Fruit fly (Drosophila melanogaster): ENCODE measurements around the gene Nmt.

Gene Nmt

dm6 chr3L:8221835-8222234 is 43.6 kb upstream of the Nmt start, which contains the start of gene CG13678:
Gene CG13678, plus strand, starts transcription at chr3L:8222141.
- TF ChIP-seq Gug (GFP tag; IDR thresholded peaks at IDR 0.05) (no peak), fd59A (GFP tag; optimal IDR thresholded peaks at IDR 0.05) (no peak), CG6808 (GFP tag; optimal IDR thresholded peaks at IDR 0.05) (no peak), fkh (GFP tag; optimal IDR thresholded peaks at IDR 0.05) (no peak), CG6163 (GFP tag; IDR thresholded peaks at IDR 0.05) (no peak), CG1621 (tag; optimal IDR thresholded peaks at IDR 0.05) (no peak)

dm6 chr3L:8219687-8220086 is 41.5 kb upstream of the Nmt start:
- no peak for TF ChIP-seq Eip78C (GFP tag)
- no peak for TF ChIP-seq Lpt (GFP tag; optimal IDR thresholded peaks at IDR 0.05)
- TF ChIP-seq CG7368 (GFP tag; optimal IDR thresholded peaks at IDR 0.05) = no peak
- TF ChIP-seq eg (GFP tag; IDR thresholded peaks at IDR 0.05) = no peak
- no peak for TF ChIP-seq CG3919 (GFP tag; optimal IDR thresholded peaks at IDR 0.05)
- TF ChIP-seq CG3032 (tag; optimal IDR thresholded peaks at IDR 0.05) = no peak
- TF ChIP-seq CG10669 (GFP tag; optimal IDR thresholded peaks at IDR 0.05) = no peak
- TF ChIP-seq CG4318 (GFP tag; optimal IDR thresholded peaks at IDR 0.05) = no peak
- no peak for TF ChIP-seq Ets21C (GFP tag; optimal IDR thresholded peaks at IDR 0.05)
- TF ChIP-seq CG6792 (GFP tag; optimal IDR thresholded peaks at IDR 0.05) = no peak
- TF ChIP-seq vri (GFP tag; optimal IDR thresholded peaks at IDR 0.05) = no peak

- TF ChIP-seq lz (GFP tag; optimal IDR thresholded peaks at IDR 0.05) = no peak
- TF ChIP-seq dsx (GFP tag; optimal IDR thresholded peaks at IDR 0.05; ENCODE audit: poor library complexity, severe bottlenecking) = no peak
- TF ChIP-seq CG34406 (GFP tag; optimal IDR thresholded peaks at IDR 0.05) = no peak
- no peak for TF ChIP-seq dac (GFP tag; optimal IDR thresholded peaks at IDR 0.05)
Observed at dm6 chr3L:8218883-8219282, 40.7 kb upstream of the Nmt start, which contains the start of gene CG13674. Gene CG13674, minus strand, starts transcription at chr3L:8218983.

dm6 chr3L:8214980-8215379 is 36.8 kb upstream of the Nmt start, which contains the start of gene CG8012:
Gene CG8012, plus strand, starts transcription at chr3L:8215280.
- TF ChIP-seq cyc (GFP tag; optimal IDR thresholded peaks at IDR 0.05) = no peak
- TF ChIP-seq CG15336 (GFP tag; IDR thresholded peaks at IDR 0.05) = no peak
- TF ChIP-seq topi (GFP tag; optimal IDR thresholded peaks at IDR 0.05) = no peak
- no peak for TF ChIP-seq CG34406 (GFP tag; optimal IDR thresholded peaks at IDR 0.05)
- TF ChIP-seq Eip75B (GFP tag; optimal IDR thresholded peaks at IDR 0.05) = no peak
- no peak for TF ChIP-seq CG6163 (GFP tag; IDR thresholded peaks at IDR 0.05)
- TF ChIP-seq CG6854 (GFP tag; optimal IDR thresholded peaks at IDR 0.05) = no peak
- no peak for TF ChIP-seq CG11762 (GFP tag; optimal IDR thresholded peaks at IDR 0.05; ENCODE audit: insufficient read depth)
- TF ChIP-seq CG8119 (GFP tag; IDR thresholded peaks at IDR 0.05) = no peak
- TF ChIP-seq esn (GFP tag; optimal IDR thresholded peaks at IDR 0.05) = no peak
- TF ChIP-seq fd59A (GFP tag; optimal IDR thresholded peaks at IDR 0.05) = no peak

- TF ChIP-seq fd59A (GFP tag; optimal IDR thresholded peaks at IDR 0.05) = no peak
- no peak for TF ChIP-seq vri (GFP tag; optimal IDR thresholded peaks at IDR 0.05)
- TF ChIP-seq Ets21C (GFP tag; optimal IDR thresholded peaks at IDR 0.05) = no peak
- TF ChIP-seq Blimp-1 (GFP tag; optimal IDR thresholded peaks at IDR 0.05) = no peak
- no peak for TF ChIP-seq CG16779 (tag; optimal IDR thresholded peaks at IDR 0.05)
- no peak for TF ChIP-seq CG7368 (GFP tag; optimal IDR thresholded peaks at IDR 0.05)
- no peak for TF ChIP-seq CG8319 (GFP tag; optimal IDR thresholded peaks at IDR 0.05)
- TF ChIP-seq salr (GFP tag; optimal IDR thresholded peaks at IDR 0.05) = no peak
- TF ChIP-seq Eip75B (GFP tag; optimal IDR thresholded peaks at IDR 0.05) = no peak
- no peak for TF ChIP-seq fkh (GFP tag; optimal IDR thresholded peaks at IDR 0.05)
- no peak for TF ChIP-seq dsx (GFP tag; optimal IDR thresholded peaks at IDR 0.05; ENCODE audit: poor library complexity, severe bottlenecking)
- TF ChIP-seq Eip93F (GFP tag; optimal IDR thresholded peaks at IDR 0.05) = no peak
- no peak for TF ChIP-seq CG8632 (GFP tag; optimal IDR thresholded peaks at IDR 0.05)
- TF ChIP-seq CG32006 (GFP tag; optimal IDR thresholded peaks at IDR 0.05) = no peak
- no peak for TF ChIP-seq OdsH (GFP tag; optimal IDR thresholded peaks at IDR 0.05)
Observed at dm6 chr3L:8211590-8211989, 33.4 kb upstream of the Nmt start, which contains the start of gene CG8006. Gene CG8006, plus strand, starts transcription at chr3L:8211890.

Measured in whole organism, prepupa.